Worm (Caenorhabditis elegans) whole organism, L4 larva: Measurements from ENCODE around the gene F13D11.3.

Source experiments
- R02D3.7 ChIP-seq: fragments of 150-350 bp; sonication (generic microtip); optimal IDR thresholded peaks from 3 replicates; lab custom pipeline; 2014; ENCODE audit warnings: missing biosample characterization, missing genetic modification characterization
- ZK546.5 ChIP-seq, 2 experiments: sonication (generic microtip); optimal IDR thresholded peaks; 2 replicates each; lab custom pipeline; 2017; ENCODE audit warnings: missing biosample characterization in 2 of 2, missing genetic modification characterization in 2 of 2
- ama-1 ChIP-seq: fragments of 150-350 bp; optimal IDR thresholded peaks from 2 replicates; lab custom pipeline; 2014; ENCODE audit warnings: inconsistent platforms, mixed read lengths
- ces-1 ChIP-seq: fragments of 150-350 bp; sonication (generic microtip); optimal IDR thresholded peaks from 4 replicates; lab custom pipeline; 2014; ENCODE audit warnings: missing biosample characterization, missing genetic modification reagents, missing genetic modification characterization
- nhr-6 ChIP-seq: fragments of 150-350 bp; optimal IDR thresholded peaks from 2 replicates; lab custom pipeline; 2014; ENCODE audit warnings: missing biosample characterization, missing genetic modification characterization
- spr-1 ChIP-seq: sonication (generic microtip); optimal IDR thresholded peaks from 2 replicates; lab custom pipeline; 2016; ENCODE audit warnings: mild to moderate bottlenecking, missing genetic modification characterization, missing compliant biosample characterization

ce11 chrX:5814342-5814741 lies 8.6 kb upstream of the F13D11.3 start:
- TF ChIP-seq nhr-6 (tag; lab: Kevin White, UChicago): no peak
- TF ChIP-seq ama-1 (lab: Kevin White, UChicago): no peak
- no peak for TF ChIP-seq spr-1 (tag; lab: Kevin White, UChicago)
- no peak for TF ChIP-seq ZK546.5 (tag; optimal IDR thresholded peaks at IDR 0.05; lab: Kevin White, UChicago)
- TF ChIP-seq ces-1 (GFP tag; lab: Kevin White, UChicago): no peak
- no peak for TF ChIP-seq R02D3.7 (tag; lab: Kevin White, UChicago)
